Fruit fly (Drosophila melanogaster) whole organism, embryonic: ENCODE data around the gene CG15930.

Experiments
- CG1024 ChIP-seq: fragments of 200-800 bp; sonication (Bioruptor generic); IDR thresholded peaks from 2 replicates; pipeline ENCODE4 v1.3.6; 2022; ENCODE audit warnings: missing biosample characterization, missing genetic modification characterization
- CG10366 ChIP-seq: fragments of 200-800 bp; sonication (Bioruptor generic); IDR thresholded peaks from 2 replicates; pipeline ENCODE4 v1.3.6; 2022; ENCODE audit warnings: missing biosample characterization, missing genetic modification characterization
- CG11398 ChIP-seq: fragments of 200-800 bp; sonication (Bioruptor generic); optimal IDR thresholded peaks from 2 replicates; lab custom pipeline; 2016; ENCODE audit warnings: missing biosample characterization, missing genetic modification characterization
- CG11504 ChIP-seq: fragments of 200-800 bp; sonication (Bioruptor generic); optimal IDR thresholded peaks from 3 replicates; lab custom pipeline; 2019; ENCODE audit warnings: missing biosample characterization, mild to moderate bottlenecking, missing genetic modification characterization, moderate library complexity
- CG11695 ChIP-seq: fragments of 200-800 bp; sonication (Bioruptor generic); IDR thresholded peaks from 3 replicates; pipeline ENCODE4 v1.3.6; 2022; ENCODE audit warnings: missing biosample characterization, missing genetic modification characterization
- CG12236 ChIP-seq: fragments of 200-800 bp; sonication (Bioruptor generic); optimal IDR thresholded peaks from 2 replicates; lab custom pipeline; 2016; ENCODE audit warnings: missing biosample characterization, missing genetic modification characterization
- CG13894 ChIP-seq: fragments of 200-800 bp; sonication (Bioruptor generic); optimal IDR thresholded peaks from 3 replicates; lab custom pipeline; 2018; ENCODE audit warnings: missing biosample characterization, mild to moderate bottlenecking, missing genetic modification characterization, moderate library complexity
- CG14441 ChIP-seq: fragments of 200-800 bp; sonication (Bioruptor generic); IDR thresholded peaks from 2 replicates; pipeline ENCODE4 v1.3.6; 2022; ENCODE audit warnings: missing biosample characterization, missing genetic modification characterization
- CG15269 ChIP-seq: fragments of 200-800 bp; sonication (Bioruptor generic); optimal IDR thresholded peaks from 2 replicates; lab custom pipeline; 2018; ENCODE audit warnings: missing biosample characterization, mild to moderate bottlenecking, missing genetic modification characterization, moderate library complexity
- CG1602 ChIP-seq: fragments of 200-800 bp; sonication (Bioruptor generic); optimal IDR thresholded peaks from 3 replicates; lab custom pipeline; 2016; ENCODE audit warnings: missing biosample characterization, missing genetic modification characterization
- CG18476 ChIP-seq: fragments of 200-800 bp; sonication (Bioruptor generic); optimal IDR thresholded peaks from 2 replicates; lab custom pipeline; 2016; ENCODE audit warnings: missing biosample characterization, mild to moderate bottlenecking, missing genetic modification characterization
- CG2120 ChIP-seq: fragments of 200-800 bp; sonication (Bioruptor generic); optimal IDR thresholded peaks from 3 replicates; lab custom pipeline; 2016; ENCODE audit warnings: missing biosample characterization, missing genetic modification characterization
- CG31224 ChIP-seq: fragments of 200-800 bp; sonication (Bioruptor generic); IDR thresholded peaks from 2 replicates; pipeline ENCODE4 v1.3.6; 2022; ENCODE audit warnings: missing biosample characterization, missing genetic modification characterization
- CG3163 ChIP-seq: fragments of 200-800 bp; sonication (Bioruptor generic); optimal IDR thresholded peaks from 3 replicates; lab custom pipeline; 2016; ENCODE audit warnings: missing biosample characterization, missing genetic modification characterization
- CG4282 ChIP-seq: fragments of 200-800 bp; sonication (Bioruptor generic); optimal IDR thresholded peaks from 2 replicates; lab custom pipeline; 2016; ENCODE audit warnings: missing biosample characterization, missing genetic modification characterization
- CG5180 ChIP-seq: fragments of 200-800 bp; sonication (Bioruptor generic); optimal IDR thresholded peaks from 3 replicates; lab custom pipeline; 2017; ENCODE audit warnings: missing biosample characterization, missing genetic modification characterization, mild to moderate bottlenecking, moderate library complexity, missing genetic modification reagents
- CG6175 ChIP-seq: fragments of 200-800 bp; sonication (Bioruptor generic); IDR thresholded peaks from 3 replicates; pipeline ENCODE4 v1.3.6; 2022; ENCODE audit warnings: missing biosample characterization, missing genetic modification characterization
- CG6254 ChIP-seq: fragments of 200-800 bp; sonication (Bioruptor generic); optimal IDR thresholded peaks from 3 replicates; lab custom pipeline; 2017; ENCODE audit warnings: mild to moderate bottlenecking, missing biosample characterization, missing genetic modification reagents, missing genetic modification characterization
- CG6654 ChIP-seq: fragments of 200-800 bp; sonication (Bioruptor generic); optimal IDR thresholded peaks from 2 replicates; lab custom pipeline; 2017; ENCODE audit warnings: missing biosample characterization, mild to moderate bottlenecking, missing genetic modification characterization
- CG7745 ChIP-seq: fragments of 200-800 bp; sonication (Bioruptor generic); optimal IDR thresholded peaks from 2 replicates; lab custom pipeline; 2018; ENCODE audit warnings: missing biosample characterization, mild to moderate bottlenecking, missing genetic modification characterization, moderate library complexity
- CG8765 ChIP-seq: fragments of 200-800 bp; sonication (Bioruptor generic); IDR thresholded peaks from 2 replicates; pipeline ENCODE4 v1.3.6; 2022; ENCODE audit warnings: missing biosample characterization, missing genetic modification characterization
- CG9727 ChIP-seq: fragments of 200-800 bp; sonication (Bioruptor generic); optimal IDR thresholded peaks from 3 replicates; lab custom pipeline; 2017; ENCODE audit warnings: missing biosample characterization, mild to moderate bottlenecking, missing genetic modification characterization
- CHES-1-like ChIP-seq: fragments of 200-800 bp; sonication (Bioruptor generic); optimal IDR thresholded peaks from 2 replicates; lab custom pipeline; 2016; ENCODE audit warnings: missing biosample characterization, missing genetic modification characterization
- CTCF ChIP-seq: fragments of 200-800 bp; sonication (Bioruptor generic); optimal IDR thresholded peaks from 2 replicates; lab custom pipeline; 2017; ENCODE audit warnings: missing biosample characterization, mild to moderate bottlenecking, missing genetic modification characterization, moderate library complexity
- Deaf1 ChIP-seq: fragments of 200-800 bp; optimal IDR thresholded peaks from 3 replicates; lab custom pipeline; 2019; ENCODE audit warnings: missing biosample characterization, mild to moderate bottlenecking, missing genetic modification characterization, moderate library complexity
- Dref ChIP-seq: fragments of 200-800 bp; sonication (Bioruptor generic); IDR thresholded peaks from 2 replicates; pipeline ENCODE4 v1.3.6; 2022; ENCODE audit warnings: missing biosample characterization, missing genetic modification characterization
- Gug ChIP-seq: fragments of 200-800 bp; sonication (Bioruptor generic); IDR thresholded peaks from 4 replicates; pipeline ENCODE4 v1.3.6; 2022; ENCODE audit warnings: missing biosample characterization, missing genetic modification characterization
- Max ChIP-seq: fragments of 200-800 bp; sonication (Bioruptor generic); optimal IDR thresholded peaks from 2 replicates; lab custom pipeline; 2016; ENCODE audit warnings: missing biosample characterization, mild to moderate bottlenecking, missing genetic modification characterization
- Myb ChIP-seq: fragments of 200-800 bp; sonication (Bioruptor generic); optimal IDR thresholded peaks from 2 replicates; lab custom pipeline; 2016; ENCODE audit warnings: missing biosample characterization, missing genetic modification characterization
- NC2α ChIP-seq: fragments of 200-800 bp; sonication (Bioruptor generic); optimal IDR thresholded peaks from 2 replicates; lab custom pipeline; 2016; ENCODE audit warnings: missing biosample characterization, missing genetic modification characterization
- NFAT ChIP-seq: fragments of 200-800 bp; sonication (Bioruptor generic); IDR thresholded peaks from 2 replicates; pipeline ENCODE4 v1.3.6; 2022; ENCODE audit warnings: missing biosample characterization, missing genetic modification characterization
- Nf-YA ChIP-seq: fragments of 200-800 bp; sonication (Bioruptor generic); IDR thresholded peaks from 2 replicates; pipeline ENCODE4 v1.3.6; 2022; ENCODE audit warnings: missing biosample characterization, missing genetic modification characterization
- Oli ChIP-seq: fragments of 200-800 bp; sonication (Bioruptor generic); optimal IDR thresholded peaks from 2 replicates; lab custom pipeline; 2018; ENCODE audit warnings: missing biosample characterization, mild to moderate bottlenecking, missing genetic modification characterization, moderate library complexity
- Pdp1 ChIP-seq, 2 experiments: fragments of 200-800 bp; sonication (Bioruptor generic); optimal IDR thresholded peaks; 3 replicates each; lab custom pipeline; 2016; ENCODE audit warnings: missing biosample characterization in 2 of 2, missing genetic modification characterization in 2 of 2, mild to moderate bottlenecking in 1 of 2, moderate library complexity in 1 of 2
- Poxn ChIP-seq: fragments of 200-800 bp; sonication (Bioruptor generic); IDR thresholded peaks from 2 replicates; pipeline ENCODE4 v1.3.6; 2022; ENCODE audit warnings: missing biosample characterization, missing genetic modification characterization
- Trl ChIP-seq, 3 experiments: fragments of >200 bp in 2 of 3; fragments of 200-800 bp in 1 of 3; sonication (Bioruptor generic) in 1 of 3; optimal IDR thresholded peaks; 2 replicates in 1 of 3; 3 replicates in 2 of 3; lab custom pipeline; 2016 to 2017; ENCODE audit warnings: missing biosample characterization in 1 of 3, missing genetic modification characterization in 1 of 3
- bcd ChIP-seq: fragments of 200-800 bp; sonication (Bioruptor generic); optimal IDR thresholded peaks from 2 replicates; lab custom pipeline; 2017; ENCODE audit warnings: missing biosample characterization, mild to moderate bottlenecking, missing genetic modification characterization
- chif ChIP-seq, 2 experiments: fragments of 200-800 bp; sonication (Bioruptor generic); optimal IDR thresholded peaks; 3 replicates each; lab custom pipeline; 2016; ENCODE audit warnings: missing biosample characterization in 2 of 2, missing genetic modification characterization in 2 of 2
- chn ChIP-seq: fragments of 200-800 bp; sonication (Bioruptor generic); optimal IDR thresholded peaks from 2 replicates; lab custom pipeline; 2016; ENCODE audit warnings: missing biosample characterization, missing genetic modification characterization
- gfzf ChIP-seq: fragments of 200-800 bp; sonication (Bioruptor generic); optimal IDR thresholded peaks from 2 replicates; lab custom pipeline; 2016; ENCODE audit warnings: missing biosample characterization, mild to moderate bottlenecking, missing genetic modification characterization, moderate library complexity
- h ChIP-seq: fragments of >200 bp; optimal IDR thresholded peaks from 2 replicates; lab custom pipeline; 2017
- insv ChIP-seq, 2 experiments: fragments of 200-800 bp; sonication (Bioruptor generic); optimal IDR thresholded peaks; 3 replicates each; lab custom pipeline; 2016 to 2018; ENCODE audit warnings: missing biosample characterization in 2 of 2, missing genetic modification characterization in 2 of 2
- knrl ChIP-seq: fragments of 200-800 bp; sonication (Bioruptor generic); IDR thresholded peaks from 3 replicates; pipeline ENCODE4 v1.3.6; 2022; ENCODE audit warnings: missing biosample characterization, missing genetic modification characterization; ENCODE audit not compliant: partially characterized antibody
- pfk ChIP-seq: fragments of 200-800 bp; sonication (Bioruptor generic); optimal IDR thresholded peaks from 2 replicates; lab custom pipeline; 2018; ENCODE audit warnings: missing biosample characterization, mild to moderate bottlenecking, missing genetic modification characterization, moderate library complexity
- sob ChIP-seq: fragments of 200-800 bp; sonication (Bioruptor generic); IDR thresholded peaks from 2 replicates; pipeline ENCODE4 v1.3.6; 2022; ENCODE audit warnings: missing biosample characterization, missing genetic modification characterization
- stc ChIP-seq: fragments of 200-800 bp; sonication (Bioruptor generic); IDR thresholded peaks from 2 replicates; pipeline ENCODE4 v1.3.6; 2022; ENCODE audit warnings: missing biosample characterization, missing genetic modification characterization
- ttk ChIP-seq: fragments of 200-800 bp; sonication (Bioruptor generic); IDR thresholded peaks from 2 replicates; pipeline ENCODE4 v2.1.2; 2022; ENCODE audit warnings: missing biosample characterization, missing genetic modification characterization
- tx ChIP-seq: fragments of 200-800 bp; sonication (Bioruptor generic); optimal IDR thresholded peaks from 2 replicates; lab custom pipeline; 2016; ENCODE audit warnings: missing biosample characterization, missing genetic modification characterization
- unc-4 ChIP-seq: fragments of 200-800 bp; sonication (Bioruptor generic); IDR thresholded peaks from 2 replicates; pipeline ENCODE4 v1.3.6; 2022; ENCODE audit warnings: missing biosample characterization, missing genetic modification characterization; ENCODE audit not compliant: partially characterized antibody
- wor ChIP-seq: fragments of 200-800 bp; sonication (Bioruptor generic); IDR thresholded peaks from 2 replicates; pipeline ENCODE4 v1.3.6; 2022; ENCODE audit warnings: missing biosample characterization, missing genetic modification characterization

CG15930 gene

dm6 chrX:5329266-5329898, 12.3 kb upstream of the CG15930 start, which contains the start of the genes CG3309 and XRCC1 (continued):
- no peak for TF ChIP-seq CHES-1-like
- no peak for TF ChIP-seq Trl (optimal IDR thresholded peaks at IDR 0.05; lab: Kevin White, UChicago)
- no peak for TF ChIP-seq Trl (GFP tag; optimal IDR thresholded peaks at IDR 0.05; lab: Kevin White, UChicago)
- TF ChIP-seq Max (GFP tag; lab: Kevin White, UChicago), result peak; percentile 4
- TF ChIP-seq NFAT (GFP tag; lab: Robert Waterston, UW), result no peak
- peak; percentile 48; the same call in 1 of the 2 replicates for TF ChIP-seq stc (GFP tag; lab: Robert Waterston, UW)
- peak; percentile 46 for TF ChIP-seq CG6254 (GFP tag; lab: Kevin White, UChicago)
- no peak for TF ChIP-seq tx
- TF ChIP-seq h (lab: Kevin White, UChicago), result no peak
- TF ChIP-seq Nf-YA, result no peak
- peak; percentile 47 for TF ChIP-seq CG2120 (GFP tag; lab: Kevin White, UChicago)
- TF ChIP-seq CG18476 (GFP tag; lab: Kevin White, UChicago), result peak; percentile 17
- peak; percentile 47 for TF ChIP-seq bcd (GFP tag; lab: Kevin White, UChicago)
- TF ChIP-seq chif (GFP tag; optimal IDR thresholded peaks at IDR 0.05; lab: Kevin White, UChicago), result peak in 1 of 2 experiments; percentile 15
- no peak for TF ChIP-seq CG6175 (GFP tag; lab: Robert Waterston, UW)
- no peak for TF ChIP-seq CG5180 (GFP tag; lab: Kevin White, UChicago)
- TF ChIP-seq CG9727 (GFP tag; lab: Kevin White, UChicago), result peak; percentile 61
- no peak for TF ChIP-seq CG11695 (GFP tag; lab: Robert Waterston, UW)
- peak; percentile 64; the same call in 1 of the 2 replicates for TF ChIP-seq ttk
- no peak for TF ChIP-seq insv (GFP tag; optimal IDR thresholded peaks at IDR 0.05; lab: Kevin White, UChicago)
- TF ChIP-seq CG7745 (tag; lab: Kevin White, UChicago), result no peak
- no peak for TF ChIP-seq CG4282 (GFP tag; lab: Kevin White, UChicago)
- peak; percentile 78 for TF ChIP-seq unc-4
- TF ChIP-seq pfk (GFP tag; lab: Kevin White, UChicago), result no peak
- TF ChIP-seq Dref, result 0 out of 2 replicates have a peak, but pooled peaks have one; percentile 30
- peak; percentile 51 for TF ChIP-seq CG8765 (GFP tag; lab: Robert Waterston, UW)
- TF ChIP-seq CG11398 (GFP tag; lab: Kevin White, UChicago), result no peak
- TF ChIP-seq Pdp1 (GFP tag; optimal IDR thresholded peaks at IDR 0.05; lab: Kevin White, UChicago), result peak in 1 of 2 experiments; percentile 15
- TF ChIP-seq chn (GFP tag; lab: Kevin White, UChicago), result peak; percentile 19
- peak; percentile 22; the same call in 1 of the 2 replicates for TF ChIP-seq wor (GFP tag; lab: Robert Waterston, UW)
- peak; percentile 35; the same call in 1 of the 2 replicates for TF ChIP-seq CG14441 (GFP tag; lab: Robert Waterston, UW)
- TF ChIP-seq CG10366, result peak; percentile 57
- no peak for TF ChIP-seq Poxn (GFP tag; lab: Robert Waterston, UW)
- no peak for TF ChIP-seq CG1024 (GFP tag; lab: Robert Waterston, UW)
- TF ChIP-seq CG15269 (tag; lab: Kevin White, UChicago), result peak; percentile 50
- TF ChIP-seq knrl (GFP tag; lab: Robert Waterston, UW), result peak; percentile 91
- no peak for TF ChIP-seq CG31224 (GFP tag; lab: Robert Waterston, UW)
- peak; percentile 59 for TF ChIP-seq CG11504 (tag; lab: Kevin White, UChicago)
- peak; percentile 54 for TF ChIP-seq CG13894
- no peak for TF ChIP-seq NC2α
- TF ChIP-seq gfzf (GFP tag; lab: Kevin White, UChicago), result no peak
- TF ChIP-seq CG1602 (GFP tag; lab: Kevin White, UChicago), result peak; percentile 23
- TF ChIP-seq Myb (GFP tag; lab: Kevin White, UChicago), result no peak
- TF ChIP-seq CG6654 (GFP tag; lab: Kevin White, UChicago), result no peak
- TF ChIP-seq Oli (tag; lab: Kevin White, UChicago), result peak; percentile 23
- no peak for TF ChIP-seq CG3163
- peak; percentile 59; the same call in 2 of the 4 replicates for TF ChIP-seq Gug (GFP tag; lab: Robert Waterston, UW)
- peak; percentile 5 for TF ChIP-seq Deaf1 (tag; lab: Kevin White, UChicago)
- TF ChIP-seq CTCF, result no peak
- peak; percentile 50; the same call in 1 of the 2 replicates for TF ChIP-seq sob
- TF ChIP-seq CG12236 (GFP tag; lab: Kevin White, UChicago), result no peak
